Fruit fly (Drosophila melanogaster) whole organism, embryonic: Measurements from ENCODE around the gene CG5928.

Source experiments
- Ada2b ChIP-seq: fragments of 200-800 bp; sonication (Bioruptor generic); IDR thresholded peaks from 2 replicates; pipeline ENCODE4 v1.3.6; 2022; ENCODE audit warnings: missing biosample characterization, missing genetic modification characterization
- CG10147 ChIP-seq: fragments of 200-800 bp; sonication (Bioruptor generic); optimal IDR thresholded peaks from 2 replicates; lab custom pipeline; 2019; ENCODE audit warnings: missing biosample characterization, mild to moderate bottlenecking, missing genetic modification characterization, moderate library complexity
- CG10543 ChIP-seq: fragments of 200-800 bp; sonication (Bioruptor generic); optimal IDR thresholded peaks from 3 replicates; lab custom pipeline; 2017; ENCODE audit warnings: missing biosample characterization, mild to moderate bottlenecking, missing genetic modification characterization, moderate library complexity
- CG12155 ChIP-seq: fragments of 200-800 bp; sonication (Bioruptor generic); optimal IDR thresholded peaks from 3 replicates; lab custom pipeline; 2016; ENCODE audit warnings: missing biosample characterization, missing genetic modification characterization
- CG1233 ChIP-seq: fragments of 200-800 bp; sonication (Bioruptor generic); optimal IDR thresholded peaks from 4 replicates; lab custom pipeline; 2018; ENCODE audit warnings: missing biosample characterization, mild to moderate bottlenecking, missing genetic modification characterization
- CG13123 ChIP-seq: fragments of 200-800 bp; sonication (Bioruptor generic); optimal IDR thresholded peaks from 2 replicates; lab custom pipeline; 2016; ENCODE audit warnings: missing biosample characterization, missing genetic modification characterization
- CG13424 ChIP-seq: fragments of 200-800 bp; sonication (Bioruptor generic); optimal IDR thresholded peaks from 2 replicates; lab custom pipeline; 2019; ENCODE audit warnings: missing biosample characterization, mild to moderate bottlenecking, missing genetic modification characterization, moderate library complexity
- CG13775 ChIP-seq: fragments of 200-800 bp; sonication (Bioruptor generic); optimal IDR thresholded peaks from 3 replicates; lab custom pipeline; 2017; ENCODE audit warnings: missing biosample characterization, mild to moderate bottlenecking, missing genetic modification characterization
- CG15601 ChIP-seq: fragments of 200-800 bp; sonication (Bioruptor generic); optimal IDR thresholded peaks from 3 replicates; lab custom pipeline; 2019; ENCODE audit warnings: missing biosample characterization, mild to moderate bottlenecking, missing genetic modification characterization, moderate library complexity
- CG17328 ChIP-seq: fragments of 200-800 bp; sonication (Bioruptor generic); IDR thresholded peaks from 2 replicates; pipeline ENCODE4 v1.3.6; 2022; ENCODE audit warnings: missing biosample characterization, missing genetic modification characterization
- CG17802 ChIP-seq: fragments of 200-800 bp; sonication (Bioruptor generic); optimal IDR thresholded peaks from 2 replicates; lab custom pipeline; 2018; ENCODE audit warnings: missing biosample characterization, mild to moderate bottlenecking, missing genetic modification characterization, moderate library complexity
- CG18262 ChIP-seq: fragments of 200-800 bp; optimal IDR thresholded peaks from 3 replicates; lab custom pipeline; 2019; ENCODE audit warnings: missing biosample characterization, mild to moderate bottlenecking, missing genetic modification characterization, moderate library complexity
- CG2120 ChIP-seq: fragments of 200-800 bp; sonication (Bioruptor generic); optimal IDR thresholded peaks from 3 replicates; lab custom pipeline; 2016; ENCODE audit warnings: missing biosample characterization, missing genetic modification characterization
- CG2202 ChIP-seq: fragments of 200-800 bp; sonication (Bioruptor generic); optimal IDR thresholded peaks from 2 replicates; lab custom pipeline; 2018; ENCODE audit warnings: missing biosample characterization, mild to moderate bottlenecking, missing genetic modification characterization
- CG2678 ChIP-seq: fragments of 200-800 bp; sonication (Bioruptor generic); optimal IDR thresholded peaks from 3 replicates; lab custom pipeline; 2019; ENCODE audit warnings: missing biosample characterization, mild to moderate bottlenecking, missing genetic modification characterization, moderate library complexity
- CG32767 ChIP-seq: fragments of 200-800 bp; sonication (Bioruptor generic); IDR thresholded peaks from 2 replicates; pipeline ENCODE4 v1.3.6; 2022; ENCODE audit warnings: missing biosample characterization, missing genetic modification characterization
- CG3995 ChIP-seq: fragments of 200-800 bp; sonication (Bioruptor generic); optimal IDR thresholded peaks from 3 replicates; lab custom pipeline; 2016; ENCODE audit warnings: missing biosample characterization, missing genetic modification characterization
- CG4404 ChIP-seq: fragments of 200-800 bp; sonication (Bioruptor generic); IDR thresholded peaks from 2 replicates; pipeline ENCODE4 v1.3.6; 2022; ENCODE audit warnings: missing biosample characterization, missing genetic modification characterization
- CG4730 ChIP-seq: fragments of 200-800 bp; sonication (Bioruptor generic); IDR thresholded peaks from 2 replicates; pipeline ENCODE4 v1.3.6; 2022; ENCODE audit warnings: missing biosample characterization, missing genetic modification characterization
- CG6254 ChIP-seq: fragments of 200-800 bp; sonication (Bioruptor generic); optimal IDR thresholded peaks from 3 replicates; lab custom pipeline; 2017; ENCODE audit warnings: mild to moderate bottlenecking, missing biosample characterization, missing genetic modification reagents, missing genetic modification characterization
- CG8089 ChIP-seq: fragments of 200-800 bp; sonication (Bioruptor generic); optimal IDR thresholded peaks from 3 replicates; lab custom pipeline; 2016; ENCODE audit warnings: missing biosample characterization, missing genetic modification characterization
- CG9609 ChIP-seq: fragments of 200-800 bp; sonication (Bioruptor generic); optimal IDR thresholded peaks from 3 replicates; lab custom pipeline; 2016; ENCODE audit warnings: missing biosample characterization, missing genetic modification characterization
- CTCF ChIP-seq: fragments of 200-800 bp; sonication (Bioruptor generic); optimal IDR thresholded peaks from 2 replicates; lab custom pipeline; 2017; ENCODE audit warnings: missing biosample characterization, mild to moderate bottlenecking, missing genetic modification characterization, moderate library complexity
- D ChIP-seq, 2 experiments: fragments of 200-800 bp in 1 of 2; fragments of >200 bp in 1 of 2; sonication (Bioruptor generic) in 1 of 2; optimal IDR thresholded peaks; 2 replicates in 1 of 2; 3 replicates in 1 of 2; lab custom pipeline; 2017; ENCODE audit warnings: mild to moderate bottlenecking in 1 of 2, missing biosample characterization in 1 of 2, missing genetic modification characterization in 1 of 2, missing genetic modification reagents in 1 of 2
- D19B ChIP-seq: fragments of 200-800 bp; sonication (Bioruptor generic); optimal IDR thresholded peaks from 2 replicates; lab custom pipeline; 2017; ENCODE audit warnings: missing biosample characterization, mild to moderate bottlenecking, missing genetic modification characterization
- Dek ChIP-seq: fragments of 200-800 bp; sonication (Bioruptor generic); optimal IDR thresholded peaks from 3 replicates; lab custom pipeline; 2019; ENCODE audit warnings: missing biosample characterization, mild to moderate bottlenecking, missing genetic modification characterization, moderate library complexity
- MESR4 ChIP-seq: fragments of 200-800 bp; sonication (Bioruptor generic); optimal IDR thresholded peaks from 2 replicates; lab custom pipeline; 2018; ENCODE audit warnings: missing biosample characterization, mild to moderate bottlenecking, missing genetic modification characterization, moderate library complexity
- Sry-δ ChIP-seq: fragments of 200-800 bp; sonication (Bioruptor generic); optimal IDR thresholded peaks from 2 replicates; lab custom pipeline; 2016; ENCODE audit warnings: missing biosample characterization, missing genetic modification characterization
- TFAM ChIP-seq: fragments of 200-800 bp; sonication (Bioruptor generic); optimal IDR thresholded peaks from 2 replicates; lab custom pipeline; 2017; ENCODE audit warnings: missing biosample characterization, missing genetic modification characterization, inconsistent platforms
- Usf ChIP-seq: fragments of 200-800 bp; sonication (Bioruptor generic); optimal IDR thresholded peaks from 2 replicates; lab custom pipeline; 2017; ENCODE audit warnings: missing genotype, missing biosample characterization, missing genetic modification characterization
- bab2 ChIP-seq: fragments of 200-800 bp; sonication (Bioruptor generic); optimal IDR thresholded peaks from 2 replicates; lab custom pipeline; 2016; ENCODE audit warnings: missing biosample characterization, missing genetic modification characterization
- br ChIP-seq: fragments of >200 bp; optimal IDR thresholded peaks from 2 replicates; lab custom pipeline; 2017
- croc ChIP-seq: fragments of 200-800 bp; sonication (Bioruptor generic); conservative IDR thresholded peaks from 3 replicates; pipeline ENCODE4 v1.3.6; 2022; ENCODE audit warnings: missing biosample characterization, missing genetic modification characterization
- cwo ChIP-seq: fragments of 200-800 bp; sonication (Bioruptor generic); optimal IDR thresholded peaks from 3 replicates; lab custom pipeline; 2017; ENCODE audit warnings: missing biosample characterization, missing genetic modification characterization, mild to moderate bottlenecking, moderate library complexity, missing genetic modification reagents
- dan ChIP-seq: fragments of 200-800 bp; sonication (Bioruptor generic); IDR thresholded peaks from 2 replicates; pipeline ENCODE4 v1.3.6; 2022; ENCODE audit warnings: missing biosample characterization, missing genetic modification characterization
- disco-r ChIP-seq: fragments of 200-800 bp; sonication (Bioruptor generic); optimal IDR thresholded peaks from 2 replicates; lab custom pipeline; 2016; ENCODE audit warnings: missing biosample characterization, missing genetic modification characterization
- dmrt11E ChIP-seq: fragments of 200-800 bp; sonication (Bioruptor generic); optimal IDR thresholded peaks from 3 replicates; lab custom pipeline; 2018; ENCODE audit warnings: missing biosample characterization, mild to moderate bottlenecking, missing genetic modification characterization, moderate library complexity
- esg ChIP-seq: fragments of 200-800 bp; sonication (Bioruptor generic); conservative IDR thresholded peaks from 2 replicates; pipeline ENCODE4 v1.3.6; 2022; ENCODE audit warnings: missing biosample characterization, missing genetic modification characterization
- exex ChIP-seq: fragments of 200-800 bp; sonication (Bioruptor generic); optimal IDR thresholded peaks from 4 replicates; lab custom pipeline; 2018; ENCODE audit warnings: missing biosample characterization, mild to moderate bottlenecking, missing genetic modification characterization, moderate library complexity
- fd64A ChIP-seq: fragments of 200-800 bp; sonication (Bioruptor generic); optimal IDR thresholded peaks from 3 replicates; lab custom pipeline; 2018; ENCODE audit warnings: missing biosample characterization, mild to moderate bottlenecking, missing genetic modification characterization
- gsb ChIP-seq: fragments of 200-800 bp; sonication (Bioruptor generic); IDR thresholded peaks from 2 replicates; pipeline ENCODE4 v1.3.6; 2022; ENCODE audit warnings: missing biosample characterization, missing genetic modification characterization
- lab ChIP-seq: fragments of 200-800 bp; sonication (Bioruptor generic); optimal IDR thresholded peaks from 3 replicates; lab custom pipeline; 2017; ENCODE audit warnings: missing biosample characterization, missing genetic modification characterization, mild to moderate bottlenecking, moderate library complexity, missing genetic modification reagents
- mld ChIP-seq: fragments of 200-800 bp; sonication (Bioruptor generic); IDR thresholded peaks from 3 replicates; pipeline ENCODE4 v1.3.6; 2022; ENCODE audit warnings: missing biosample characterization, missing genetic modification characterization; ENCODE audit not compliant: partially characterized antibody
- nmo ChIP-seq: fragments of 200-800 bp; sonication (Bioruptor generic); optimal IDR thresholded peaks from 2 replicates; lab custom pipeline; 2018; ENCODE audit warnings: missing biosample characterization, mild to moderate bottlenecking, missing genetic modification characterization, moderate library complexity
- org-1 ChIP-seq: fragments of 200-800 bp; sonication (Bioruptor generic); optimal IDR thresholded peaks from 2 replicates; lab custom pipeline; 2017; ENCODE audit warnings: missing biosample characterization, missing genetic modification characterization
- prd ChIP-seq, 3 experiments: fragments of >200 bp in 2 of 3; fragments of 200-800 bp in 1 of 3; sonication (Bioruptor generic) in 1 of 3; optimal IDR thresholded peaks in 2 of 3; IDR thresholded peaks in 1 of 3; 2 replicates in 2 of 3; 3 replicates in 1 of 3; pipeline versions ENCODE4 v1.3.6 to Lab custom; 2017 to 2022; ENCODE audit warnings: missing biosample characterization in 1 of 3, missing genetic modification characterization in 1 of 3
- run ChIP-seq: fragments of 200-800 bp; sonication (Bioruptor generic); optimal IDR thresholded peaks from 3 replicates; lab custom pipeline; 2018; ENCODE audit warnings: missing biosample characterization, mild to moderate bottlenecking, missing genetic modification characterization
- ttk ChIP-seq: fragments of 200-800 bp; sonication (Bioruptor generic); IDR thresholded peaks from 2 replicates; pipeline ENCODE4 v2.1.2; 2022; ENCODE audit warnings: missing biosample characterization, missing genetic modification characterization
- tup ChIP-seq: fragments of 200-800 bp; sonication (Bioruptor generic); optimal IDR thresholded peaks from 2 replicates; lab custom pipeline; 2016; ENCODE audit warnings: missing biosample characterization, mild to moderate bottlenecking, missing genetic modification characterization, moderate library complexity
- unc-4 ChIP-seq: fragments of 200-800 bp; sonication (Bioruptor generic); IDR thresholded peaks from 2 replicates; pipeline ENCODE4 v1.3.6; 2022; ENCODE audit warnings: missing biosample characterization, missing genetic modification characterization; ENCODE audit not compliant: partially characterized antibody

The CG5928 gene

DNA sequence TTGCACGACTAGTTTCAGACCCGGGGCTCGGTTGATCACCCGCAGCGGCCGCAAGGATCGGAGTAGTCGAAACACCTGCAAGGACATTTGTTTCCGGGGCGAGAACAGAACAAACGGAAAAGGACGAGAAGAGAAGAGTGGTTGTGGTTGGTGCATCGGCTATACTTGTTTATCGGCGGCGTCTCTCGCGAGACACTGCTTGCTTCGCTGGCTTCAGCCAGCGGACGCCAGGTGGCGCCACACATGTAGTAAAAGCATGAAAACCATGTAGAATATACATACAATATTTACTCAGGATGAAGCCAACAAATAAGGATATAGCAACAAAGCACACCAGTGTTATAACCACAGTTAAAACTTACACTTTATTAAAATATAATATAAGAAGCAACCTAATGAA, 42.1 kb downstream of the CG5928 start (continued):
- TF ChIP-seq MESR4 (GFP tag; lab: Kevin White, UChicago) (no peak), tup (GFP tag; lab: Kevin White, UChicago) (no peak), CG13424 (tag; lab: Kevin White, UChicago) (peak; percentile 54), Sry-δ (GFP tag; lab: Kevin White, UChicago) (no peak), CG6254 (GFP tag; lab: Kevin White, UChicago) (no peak), unc-4 (GFP tag; lab: Robert Waterston, UW) (no peak), CG17328 (peak; percentile 28; the same call in 1 of the 2 replicates), CG17802 (tag; lab: Kevin White, UChicago) (peak; percentile 39), croc (GFP tag; lab: Robert Waterston, UW) (peak; percentile 34; the same call in 2 of the 3 replicates), CG32767 (GFP tag; lab: Robert Waterston, UW) (no peak), CG3995 (GFP tag; lab: Kevin White, UChicago) (no peak), org-1 (GFP tag; lab: Kevin White, UChicago) (no peak), lab (GFP tag; lab: Kevin White, UChicago) (peak; percentile 40), dmrt11E (tag; lab: Kevin White, UChicago) (peak; percentile 44), TFAM (no peak), Dek (tag; lab: Kevin White, UChicago) (peak; percentile 21), CG2678 (tag; lab: Kevin White, UChicago) (no peak), run (no peak), CTCF (GFP tag; lab: Kevin White, UChicago) (peak; percentile 94), CG2120 (GFP tag; lab: Kevin White, UChicago) (no peak), fd64A (GFP tag; lab: Kevin White, UChicago) (no peak), CG13775 (GFP tag; lab: Kevin White, UChicago) (peak; percentile 34), exex (tag; lab: Kevin White, UChicago) (no peak), CG9609 (GFP tag; lab: Kevin White, UChicago) (peak; percentile 31), gsb (GFP tag; lab: Robert Waterston, UW) (no peak), D (optimal IDR thresholded peaks at IDR 0.05; lab: Kevin White, UChicago) (no peak), D (GFP tag; optimal IDR thresholded peaks at IDR 0.05; lab: Kevin White, UChicago) (peak; percentile 20), mld (GFP tag; lab: Robert Waterston, UW) (no peak), esg (GFP tag; lab: Robert Waterston, UW) (no peak), CG12155 (GFP tag; lab: Kevin White, UChicago) (peak; percentile 24), CG10543 (GFP tag; lab: Kevin White, UChicago) (no peak), prd (optimal IDR thresholded peaks at IDR 0.05; lab: Kevin White, UChicago) (no peak), prd (GFP tag; IDR thresholded peaks at IDR 0.05; lab: Robert Waterston, UW) (peak; percentile 55; the same call in 2 of the 3 replicates), ttk (peak; percentile 35), cwo (GFP tag; lab: Kevin White, UChicago) (no peak), CG1233 (GFP tag; lab: Kevin White, UChicago) (no peak), D19B (GFP tag; lab: Kevin White, UChicago) (no peak), nmo (GFP tag; lab: Kevin White, UChicago) (peak; percentile 39), CG4404 (GFP tag; lab: Robert Waterston, UW) (peak; percentile 16; the same call in 1 of the 2 replicates), CG4730 (GFP tag; lab: Robert Waterston, UW) (peak; percentile 45; the same call in 1 of the 2 replicates), disco-r (GFP tag; lab: Kevin White, UChicago) (peak; percentile 13), CG2202 (tag; lab: Kevin White, UChicago) (no peak), CG15601 (tag; lab: Kevin White, UChicago) (no peak), Ada2b (GFP tag; lab: Robert Waterston, UW) (peak; percentile 31; the same call in 1 of the 2 replicates), br (no peak), CG18262 (tag; lab: Kevin White, UChicago) (no peak), CG13123 (GFP tag; lab: Kevin White, UChicago) (no peak), dan (no peak), CG8089 (GFP tag; lab: Kevin White, UChicago) (peak; percentile 30), Usf (GFP tag; lab: Kevin White, UChicago) (no peak), bab2 (GFP tag; lab: Kevin White, UChicago) (peak; percentile 7), CG10147 (GFP tag; lab: Kevin White, UChicago) (no peak)
